Fruit fly (Drosophila melanogaster) whole organism, wandering third instar larva: ENCODE data around the gene CG34375.
A peak's percentile ranks its signal among the peaks of the same experiment; 100 is the strongest.

Source experiments
- Abd-B ChIP-seq: fragments of >200 bp; optimal IDR thresholded peaks from 2 replicates; lab custom pipeline; 2017; ENCODE audit warnings: missing biosample characterization, missing genetic modification characterization
- CG9705 ChIP-seq: fragments of 200-800 bp; sonication (Bioruptor generic); optimal IDR thresholded peaks from 2 replicates; lab custom pipeline; 2018; ENCODE audit warnings: missing biosample characterization, mild to moderate bottlenecking, missing genetic modification characterization
- CrebA ChIP-seq: fragments of 200-800 bp; sonication (Bioruptor generic); optimal IDR thresholded peaks from 2 replicates; lab custom pipeline; 2016; ENCODE audit warnings: missing biosample characterization, mild to moderate bottlenecking, missing genetic modification characterization, borderline replicate concordance
- Dfd ChIP-seq: fragments of >200 bp; optimal IDR thresholded peaks from 2 replicates; lab custom pipeline; 2017; ENCODE audit warnings: missing biosample characterization, missing genetic modification characterization
- Dif ChIP-seq: fragments of 200-275, 200-300 bp; sonication (Bioruptor generic); optimal IDR thresholded peaks from 2 replicates; lab custom pipeline; 2018; ENCODE audit warnings: missing biosample characterization, missing genetic modification characterization; ENCODE audit not compliant: partially characterized antibody
- GATAd ChIP-seq: sonication (Bioruptor generic); optimal IDR thresholded peaks from 2 replicates; lab custom pipeline; 2016; ENCODE audit warnings: missing biosample characterization, missing genetic modification characterization
- Hnf4 ChIP-seq: fragments of 200-800 bp; sonication (Bioruptor generic); optimal IDR thresholded peaks from 2 replicates; lab custom pipeline; 2016; ENCODE audit warnings: missing biosample characterization, mild to moderate bottlenecking, missing genetic modification characterization
- Hr78 ChIP-seq: fragments of >200 bp; optimal IDR thresholded peaks from 2 replicates; lab custom pipeline; 2017; ENCODE audit warnings: missing biosample characterization, missing genetic modification characterization
- Jra ChIP-seq: sonication (Bioruptor generic); optimal IDR thresholded peaks from 2 replicates; lab custom pipeline; 2016; ENCODE audit warnings: missing biosample characterization, missing genetic modification characterization
- Mio ChIP-seq: sonication (Bioruptor generic); optimal IDR thresholded peaks from 2 replicates; lab custom pipeline; 2016; ENCODE audit warnings: missing biosample characterization, missing genetic modification characterization
- Myc ChIP-seq: fragments of >200 bp; optimal IDR thresholded peaks from 2 replicates; lab custom pipeline; 2017
- OdsH ChIP-seq: fragments of 200-800 bp; sonication (Bioruptor generic); optimal IDR thresholded peaks from 2 replicates; lab custom pipeline; 2016; ENCODE audit warnings: missing biosample characterization, mild to moderate bottlenecking, missing genetic modification characterization
- Rel ChIP-seq, 2 experiments: fragments of 200-800 bp; sonication (Bioruptor generic) in 1 of 2; optimal IDR thresholded peaks; 2 replicates in 1 of 2; 3 replicates in 1 of 2; lab custom pipeline; 2016 to 2019; ENCODE audit warnings: mild to moderate bottlenecking in 2 of 2, missing biosample characterization in 2 of 2, missing genetic modification characterization in 2 of 2, moderate library complexity in 1 of 2
- Vsx2 ChIP-seq: fragments of 200-300, 225-300 bp; sonication (Bioruptor generic); optimal IDR thresholded peaks from 2 replicates; lab custom pipeline; 2018; ENCODE audit warnings: missing biosample characterization, missing genetic modification characterization; ENCODE audit not compliant: partially characterized antibody
- br ChIP-seq: fragments of 200-800 bp; sonication (Bioruptor generic); optimal IDR thresholded peaks from 2 replicates; lab custom pipeline; 2016; ENCODE audit warnings: missing biosample characterization, missing genetic modification characterization
- brk ChIP-seq: fragments of 200-800 bp; sonication (Bioruptor generic); optimal IDR thresholded peaks from 2 replicates; lab custom pipeline; 2016; ENCODE audit warnings: missing biosample characterization, mild to moderate bottlenecking, missing genetic modification characterization
- dl ChIP-seq, 2 experiments: fragments of 175-275, 200-275 bp in 1 of 2; fragments of 200-275 bp in 1 of 2; sonication (Bioruptor generic); optimal IDR thresholded peaks; lab custom pipeline; 2018; ENCODE audit warnings: mild to moderate bottlenecking in 2 of 2, missing biosample characterization in 2 of 2, missing genetic modification characterization in 2 of 2, moderate library complexity in 2 of 2; ENCODE audit not compliant: partially characterized antibody in 2 of 2, insufficient read depth in 1 of 2
- dmrt93B ChIP-seq: fragments of 200-800 bp; sonication (Bioruptor generic); optimal IDR thresholded peaks from 2 replicates; lab custom pipeline; 2018; ENCODE audit warnings: missing biosample characterization, mild to moderate bottlenecking, missing genetic modification characterization
- dsf ChIP-seq: sonication (Bioruptor generic); optimal IDR thresholded peaks from 2 replicates; lab custom pipeline; 2016; ENCODE audit warnings: missing biosample characterization, missing genetic modification characterization, borderline replicate concordance
- ey ChIP-seq: fragments of 200-800 bp; sonication (Bioruptor generic); optimal IDR thresholded peaks from 2 replicates; lab custom pipeline; 2016; ENCODE audit warnings: missing biosample characterization, missing genetic modification characterization
- fru ChIP-seq: fragments of 200-800 bp; sonication (Bioruptor generic); optimal IDR thresholded peaks from 3 replicates; lab custom pipeline; 2016; ENCODE audit warnings: missing biosample characterization, mild to moderate bottlenecking, missing genetic modification characterization
- h ChIP-seq: fragments of 200-800 bp; sonication (Bioruptor generic); optimal IDR thresholded peaks from 3 replicates; lab custom pipeline; 2016; ENCODE audit warnings: missing biosample characterization, mild to moderate bottlenecking, missing genetic modification characterization
- jim ChIP-seq: fragments of 175-275, 200-325 bp; sonication (Bioruptor generic); optimal IDR thresholded peaks from 2 replicates; lab custom pipeline; 2016; ENCODE audit warnings: missing biosample characterization, mild to moderate bottlenecking, missing genetic modification characterization
- pan ChIP-seq: fragments of >200 bp; optimal IDR thresholded peaks from 2 replicates; lab custom pipeline; 2017
- psq ChIP-seq: fragments of 200-800 bp; sonication (Bioruptor generic); optimal IDR thresholded peaks from 3 replicates; lab custom pipeline; 2017; ENCODE audit warnings: missing biosample characterization, mild to moderate bottlenecking, missing genetic modification characterization, moderate library complexity
- rgr ChIP-seq: fragments of 200-800 bp; sonication (Bioruptor generic); optimal IDR thresholded peaks from 3 replicates; lab custom pipeline; 2016; ENCODE audit warnings: missing biosample characterization, mild to moderate bottlenecking, missing genetic modification characterization
- sage ChIP-seq: fragments of 200-800 bp; sonication (Bioruptor generic); optimal IDR thresholded peaks from 2 replicates; lab custom pipeline; 2016; ENCODE audit warnings: missing biosample characterization, mild to moderate bottlenecking, missing genetic modification characterization
- sv ChIP-seq: fragments of 200-800 bp; sonication (Bioruptor generic); optimal IDR thresholded peaks from 3 replicates; lab custom pipeline; 2016; ENCODE audit warnings: missing biosample characterization, missing genetic modification characterization
- tai ChIP-seq: sonication (Bioruptor generic); optimal IDR thresholded peaks from 2 replicates; lab custom pipeline; 2016; ENCODE audit warnings: missing biosample characterization, missing genetic modification characterization
- usp ChIP-seq: fragments of >200 bp; optimal IDR thresholded peaks from 2 replicates; lab custom pipeline; 2017; ENCODE audit warnings: missing biosample characterization, missing genetic modification characterization

The CG34375 gene

dm6 chr3R:23010406-23010805 is at the start of gene CG34375:
Gene CG34375 (minus strand): TSS chr3R:23010562.
- TF ChIP-seq psq (GFP tag; lab: Kevin White, UChicago) = no peak
- no peak for TF ChIP-seq Myc (lab: Kevin White, UChicago)
- no peak for TF ChIP-seq dmrt93B (GFP tag; lab: Kevin White, UChicago)
- no peak for TF ChIP-seq CG9705 (GFP tag; lab: Kevin White, UChicago)
- TF ChIP-seq Dif (GFP tag; lab: Kevin White, UChicago) = no peak
- TF ChIP-seq Mio = no peak
- no peak for TF ChIP-seq Jra (GFP tag; lab: Kevin White, UChicago)
- no peak for TF ChIP-seq CrebA (GFP tag; lab: Kevin White, UChicago)
- no peak for TF ChIP-seq jim (GFP tag; lab: Kevin White, UChicago)
- TF ChIP-seq Vsx2 (GFP tag; lab: Kevin White, UChicago) = no peak
- TF ChIP-seq Hnf4 (GFP tag; lab: Kevin White, UChicago) = no peak
- TF ChIP-seq Dfd (GFP tag; lab: Kevin White, UChicago) = no peak
- no peak for TF ChIP-seq brk (GFP tag; lab: Kevin White, UChicago)
- TF ChIP-seq, all 38 proteins: peak for 0

dm6 chr3R:23058858-23059257 is 48.5 kb upstream of the CG34375 start, which contains the start of gene Ctns:
Gene Ctns (minus strand): TSS chr3R:23058958.
- no peak for TF ChIP-seq tai (GFP tag; lab: Kevin White, UChicago)
- TF ChIP-seq rgr (GFP tag; lab: Kevin White, UChicago) = no peak
- TF ChIP-seq Dfd (GFP tag; lab: Kevin White, UChicago) = no peak
- TF ChIP-seq Mio = no peak
- no peak for TF ChIP-seq Myc (lab: Kevin White, UChicago)
- no peak for TF ChIP-seq CrebA (GFP tag; lab: Kevin White, UChicago)
- no peak for TF ChIP-seq brk (GFP tag; lab: Kevin White, UChicago)
- TF ChIP-seq CG9705 (GFP tag; lab: Kevin White, UChicago) = no peak
- TF ChIP-seq Rel (GFP tag; optimal IDR thresholded peaks at IDR 0.05; lab: Kevin White, UChicago) = no peak
- no peak for TF ChIP-seq Rel (tag; optimal IDR thresholded peaks at IDR 0.05; lab: Kevin White, UChicago)
- TF ChIP-seq psq (GFP tag; lab: Kevin White, UChicago) = no peak
- TF ChIP-seq dl (GFP tag; optimal IDR thresholded peaks at IDR 0.05; lab: Kevin White, UChicago; ENCODE audit: insufficient read depth in 1 of 2, partially characterized antibody in 2 of 2) = no peak

- TF ChIP-seq GATAd (no peak), Dif (GFP tag; lab: Kevin White, UChicago) (peak; percentile 17), dmrt93B (GFP tag; lab: Kevin White, UChicago) (no peak), pan (lab: Kevin White, UChicago) (no peak), usp (GFP tag; lab: Kevin White, UChicago) (no peak)
Measured at dm6 chr3R:23057390-23057789, 47.0 kb upstream of the CG34375 start.

dm6 chr3R:23056753-23057152 is 46.4 kb upstream of the CG34375 start:
- TF ChIP-seq Rel (GFP tag; optimal IDR thresholded peaks at IDR 0.05; lab: Kevin White, UChicago) = no peak
- TF ChIP-seq Rel (tag; optimal IDR thresholded peaks at IDR 0.05; lab: Kevin White, UChicago) = peak; percentile 30
- TF ChIP-seq br (GFP tag; lab: Kevin White, UChicago) = no peak
- TF ChIP-seq, all 38 proteins: peak for 1

- TF ChIP-seq h (GFP tag; lab: Kevin White, UChicago) = no peak
- TF ChIP-seq fru = no peak
- TF ChIP-seq dsf = no peak
- TF ChIP-seq OdsH (GFP tag; lab: Kevin White, UChicago) = no peak
- TF ChIP-seq Rel (GFP tag; optimal IDR thresholded peaks at IDR 0.05; lab: Kevin White, UChicago) = no peak
- TF ChIP-seq Rel (tag; optimal IDR thresholded peaks at IDR 0.05; lab: Kevin White, UChicago) = no peak
- no peak for TF ChIP-seq tai (GFP tag; lab: Kevin White, UChicago)
- no peak for TF ChIP-seq dl (GFP tag; optimal IDR thresholded peaks at IDR 0.05; lab: Kevin White, UChicago; ENCODE audit: insufficient read depth in 1 of 2, partially characterized antibody in 2 of 2)
- no peak for TF ChIP-seq pan (lab: Kevin White, UChicago)
- TF ChIP-seq usp (GFP tag; lab: Kevin White, UChicago) = no peak
- no peak for TF ChIP-seq Myc (lab: Kevin White, UChicago)
- TF ChIP-seq Hr78 (GFP tag; lab: Kevin White, UChicago) = no peak
- TF ChIP-seq Dif (GFP tag; lab: Kevin White, UChicago) = no peak
- TF ChIP-seq CG9705 (GFP tag; lab: Kevin White, UChicago) = no peak
- no peak for TF ChIP-seq Abd-B
- TF ChIP-seq rgr (GFP tag; lab: Kevin White, UChicago) = no peak
- TF ChIP-seq sv = no peak
- TF ChIP-seq CrebA (GFP tag; lab: Kevin White, UChicago) = no peak
- no peak for TF ChIP-seq dmrt93B (GFP tag; lab: Kevin White, UChicago)
- TF ChIP-seq ey (GFP tag; lab: Kevin White, UChicago) = no peak
- TF ChIP-seq sage (GFP tag; lab: Kevin White, UChicago) = no peak
Measured at dm6 chr3R:23056113-23056512, 45.8 kb upstream of the CG34375 start.
